Fruit fly (Drosophila melanogaster) whole organism, pupa: ENCODE measurements around the gene Obp83a.

ENCODE experiments used
- CG12605 ChIP-seq: fragments of 200-800 bp; sonication (Bioruptor generic); IDR thresholded peaks from 2 replicates; pipeline ENCODE4 v1.3.6; 2022; ENCODE audit warnings: missing biosample characterization, missing genetic modification characterization
- CG14655 ChIP-seq: fragments of 200-800 bp; sonication (Bioruptor generic); optimal IDR thresholded peaks from 3 replicates; lab custom pipeline; 2017; ENCODE audit warnings: mild to moderate bottlenecking, missing biosample characterization, missing genetic modification reagents, missing genetic modification characterization
- CG15710 ChIP-seq: fragments of 200-800 bp; sonication (Bioruptor generic); optimal IDR thresholded peaks from 2 replicates; lab custom pipeline; 2018; ENCODE audit warnings: missing biosample characterization, mild to moderate bottlenecking, missing genetic modification characterization, moderate library complexity
- CG32121 ChIP-seq: fragments of 200-800 bp; sonication (Bioruptor generic); IDR thresholded peaks from 2 replicates; pipeline ENCODE4 v1.3.6; 2022; ENCODE audit warnings: missing biosample characterization, missing genetic modification characterization
- CG34367 ChIP-seq: fragments of 200-800 bp; sonication (Bioruptor generic); optimal IDR thresholded peaks from 2 replicates; lab custom pipeline; 2018; ENCODE audit warnings: missing biosample characterization, mild to moderate bottlenecking, missing genetic modification characterization
- CG4496 ChIP-seq: fragments of 200-800 bp; sonication (Bioruptor generic); IDR thresholded peaks from 3 replicates; pipeline ENCODE4 v1.3.6; 2022; ENCODE audit warnings: missing biosample characterization, missing genetic modification characterization
- CG8159 ChIP-seq: fragments of 200-800 bp; sonication (Bioruptor generic); optimal IDR thresholded peaks from 3 replicates; lab custom pipeline; 2018; ENCODE audit warnings: missing biosample characterization, mild to moderate bottlenecking, missing genetic modification characterization, moderate library complexity
- CG8301 ChIP-seq: fragments of 200-800 bp; sonication (Bioruptor generic); optimal IDR thresholded peaks from 2 replicates; lab custom pipeline; 2018; ENCODE audit warnings: missing biosample characterization, mild to moderate bottlenecking, missing genetic modification characterization
- D1 ChIP-seq: fragments of 200-800 bp; sonication (Bioruptor generic); optimal IDR thresholded peaks from 2 replicates; lab custom pipeline; 2018; ENCODE audit warnings: missing biosample characterization, mild to moderate bottlenecking, missing genetic modification characterization, moderate library complexity
- EcR ChIP-seq: fragments of 200-800 bp; sonication (Bioruptor generic); optimal IDR thresholded peaks from 3 replicates; lab custom pipeline; 2019; ENCODE audit warnings: missing biosample characterization, missing genetic modification characterization, mild to moderate bottlenecking, moderate library complexity, missing genetic modification reagents
- Ets98B ChIP-seq: fragments of 200-800 bp; sonication (Bioruptor generic); IDR thresholded peaks from 2 replicates; pipeline ENCODE4 v1.3.6; 2022; ENCODE audit warnings: missing biosample characterization, missing genetic modification characterization
- Pif1A ChIP-seq: fragments of 200-800 bp; sonication (Bioruptor generic); optimal IDR thresholded peaks from 3 replicates; lab custom pipeline; 2016; ENCODE audit warnings: missing biosample characterization, missing genetic modification characterization
- Pif1B ChIP-seq: fragments of 200-800 bp; sonication (Bioruptor generic); optimal IDR thresholded peaks from 3 replicates; lab custom pipeline; 2016; ENCODE audit warnings: missing biosample characterization, missing genetic modification characterization
- Snoo ChIP-seq: fragments of 200-800 bp; sonication (Bioruptor generic); optimal IDR thresholded peaks from 3 replicates; lab custom pipeline; 2017; ENCODE audit warnings: missing biosample characterization, mild to moderate bottlenecking, missing genetic modification characterization, inconsistent platforms
- fd96Ca ChIP-seq: fragments of 200-800 bp; sonication (Bioruptor generic); IDR thresholded peaks from 3 replicates; pipeline ENCODE4 v1.3.6; 2022; ENCODE audit warnings: missing biosample characterization, missing genetic modification characterization
- gl ChIP-seq: fragments of 200-800 bp; sonication (Bioruptor generic); optimal IDR thresholded peaks from 2 replicates; lab custom pipeline; 2018; ENCODE audit warnings: missing biosample characterization, mild to moderate bottlenecking, missing genetic modification characterization

Obp83a gene

dm6 chr3R:5924667-5925066, 50.4 kb downstream of the Obp83a start:
- no peak for TF ChIP-seq Pif1B (GFP tag; lab: Kevin White, UChicago)
- no peak for TF ChIP-seq D1
- no peak for TF ChIP-seq fd96Ca (GFP tag; lab: Robert Waterston, UW)
- no peak for TF ChIP-seq CG32121 (GFP tag; lab: Robert Waterston, UW)
- no peak for TF ChIP-seq CG15710 (tag; lab: Kevin White, UChicago)
- no peak for TF ChIP-seq Snoo
- no peak for TF ChIP-seq gl (tag; lab: Kevin White, UChicago)
- no peak for TF ChIP-seq CG8159 (tag; lab: Kevin White, UChicago)
- TF ChIP-seq CG4496 (GFP tag; lab: Robert Waterston, UW) = no peak
- no peak for TF ChIP-seq CG34367 (tag; lab: Kevin White, UChicago)
- TF ChIP-seq CG12605 (GFP tag; lab: Robert Waterston, UW) = no peak
- no peak for TF ChIP-seq EcR (GFP tag; lab: Kevin White, UChicago)
- no peak for TF ChIP-seq CG8301 (tag; lab: Kevin White, UChicago)
- no peak for TF ChIP-seq Pif1A (GFP tag; lab: Kevin White, UChicago)
- no peak for TF ChIP-seq CG14655 (GFP tag; lab: Kevin White, UChicago)
- TF ChIP-seq Ets98B = no peak
